Fruit fly (Drosophila melanogaster): ENCODE measurements around the gene CG13481.

CG13481 gene

DNA sequence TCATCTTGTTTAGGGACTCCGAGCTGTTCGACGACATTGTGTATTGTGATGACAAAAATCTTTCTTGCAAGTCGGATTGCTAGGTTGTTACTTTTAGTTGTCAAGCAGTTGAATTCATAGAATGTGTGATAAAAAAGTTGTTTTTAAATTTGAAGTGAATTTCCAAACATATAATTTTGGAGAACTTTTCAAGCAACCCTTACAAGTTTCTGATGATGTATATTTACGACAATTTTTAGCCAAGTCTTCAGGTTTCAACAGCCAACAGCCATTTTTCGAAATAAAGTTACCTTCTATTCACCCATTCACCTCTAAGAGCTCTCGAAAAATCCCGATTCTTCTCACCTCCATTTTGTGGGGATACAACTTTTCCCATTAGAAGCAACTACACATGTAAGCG lies at the start of gene CG13481:
Gene CG13481, minus strand, starts transcription at position 101 of the 400 bp plus-strand sequence.
- TF ChIP-seq CG1620 (GFP tag; optimal IDR thresholded peaks at IDR 0.05) (no peak), tj (GFP tag; optimal IDR thresholded peaks at IDR 0.05) (no peak), ovo (GFP tag; optimal IDR thresholded peaks at IDR 0.05) (no peak)

DNA sequence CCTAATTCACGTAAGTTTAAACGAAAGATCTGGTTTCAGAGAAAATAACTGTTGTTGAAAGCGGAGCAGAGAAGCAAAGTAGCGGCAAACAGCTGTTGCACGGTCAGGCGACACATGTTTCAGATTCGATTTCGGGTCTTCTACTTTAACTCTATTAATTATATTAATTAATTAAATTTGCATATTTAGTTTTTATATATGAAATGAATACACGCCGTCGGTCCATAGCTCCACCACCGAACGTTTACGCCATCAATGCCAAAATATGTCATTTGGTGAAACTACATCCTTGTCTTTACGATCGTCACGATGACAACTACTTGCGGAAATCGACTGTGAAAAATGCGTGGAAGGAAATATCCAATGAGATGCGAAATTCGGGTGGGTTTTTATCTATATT lies 41.4 kb upstream of the CG13481 start:
- peak; percentile 9 for TF ChIP-seq ovo (GFP tag; optimal IDR thresholded peaks at IDR 0.05)
- no peak for TF ChIP-seq kay (GFP tag; ENCODE audit: borderline replicate concordance)
- no peak for TF ChIP-seq toe (GFP tag; optimal IDR thresholded peaks at IDR 0.05)
- TF ChIP-seq tj (GFP tag; optimal IDR thresholded peaks at IDR 0.05): no peak
- TF ChIP-seq cic (GFP tag; optimal IDR thresholded peaks at IDR 0.05): no peak
- TF ChIP-seq CG11617 (GFP tag; optimal IDR thresholded peaks at IDR 0.05): no peak
- no peak for TF ChIP-seq pad (GFP tag; optimal IDR thresholded peaks at IDR 0.05)
- peak; percentile 45 for TF ChIP-seq bab1 (GFP tag; optimal IDR thresholded peaks at IDR 0.05)
- no peak for TF ChIP-seq Clk (GFP tag; optimal IDR thresholded peaks at IDR 0.05)
- TF ChIP-seq CG14711 (tag; optimal IDR thresholded peaks at IDR 0.05): peak; percentile 19
- TF ChIP-seq Crg-1 (GFP tag; optimal IDR thresholded peaks at IDR 0.05): no peak
- TF ChIP-seq cnc (optimal IDR thresholded peaks at IDR 0.05): no peak
- peak; percentile 16 for TF ChIP-seq CG7101 (tag; optimal IDR thresholded peaks at IDR 0.05)
- TF ChIP-seq Hr96 (GFP tag; optimal IDR thresholded peaks at IDR 0.05): no peak
- TF ChIP-seq CG5204 (GFP tag; optimal IDR thresholded peaks at IDR 0.05): no peak
- no peak for TF ChIP-seq CG7045 (GFP tag; optimal IDR thresholded peaks at IDR 0.05)
- TF ChIP-seq CG33017 (tag; optimal IDR thresholded peaks at IDR 0.05): peak; percentile 20
- no peak for TF ChIP-seq CG1620 (GFP tag; optimal IDR thresholded peaks at IDR 0.05)
- TF ChIP-seq Mnt (GFP tag; optimal IDR thresholded peaks at IDR 0.05): no peak
- TF ChIP-seq CG12768 (GFP tag; optimal IDR thresholded peaks at IDR 0.05): no peak

DNA sequence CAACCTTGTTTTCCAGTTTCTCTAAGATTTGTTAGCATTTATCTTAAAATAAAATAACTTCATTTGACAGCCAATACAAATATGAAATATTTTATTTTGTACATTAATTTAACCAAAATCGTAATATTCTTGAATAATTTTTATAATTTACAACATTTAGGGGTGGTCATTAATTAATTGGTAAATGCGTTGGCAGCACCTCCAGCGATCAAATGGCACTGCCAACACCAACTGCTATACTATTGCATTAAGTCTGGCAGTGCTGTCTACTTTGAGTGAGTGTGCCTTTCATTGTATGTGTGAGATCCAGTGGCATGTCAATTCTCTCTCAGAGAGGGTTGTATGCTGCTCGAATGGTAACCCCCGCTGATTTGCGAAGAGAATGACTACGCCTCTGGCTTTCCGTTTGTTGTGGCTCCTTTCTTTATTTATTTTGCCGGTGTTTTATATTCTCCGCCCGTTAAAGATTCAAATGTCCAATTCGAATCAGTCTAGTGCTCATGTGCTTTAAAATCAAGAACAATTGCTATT lies 40.7 kb upstream of the CG13481 start, which contains the start of gene CG3919:
Gene CG3919, plus strand, starts transcription at position 481 of the 531 bp plus-strand sequence.
- TF ChIP-seq cnc (optimal IDR thresholded peaks at IDR 0.05): no peak
- TF ChIP-seq tj (GFP tag; optimal IDR thresholded peaks at IDR 0.05): no peak
- peak; percentile 57 for TF ChIP-seq CG5204 (GFP tag; optimal IDR thresholded peaks at IDR 0.05)
- TF ChIP-seq toe (GFP tag; optimal IDR thresholded peaks at IDR 0.05): peak; percentile 65
- peak; percentile 34 for TF ChIP-seq CG1620 (GFP tag; optimal IDR thresholded peaks at IDR 0.05)
- no peak for TF ChIP-seq Crg-1 (GFP tag; optimal IDR thresholded peaks at IDR 0.05)
- TF ChIP-seq Hr96 (GFP tag; optimal IDR thresholded peaks at IDR 0.05): no peak
- peak; percentile 14 for TF ChIP-seq Mnt (GFP tag; optimal IDR thresholded peaks at IDR 0.05)
- TF ChIP-seq ovo (GFP tag; optimal IDR thresholded peaks at IDR 0.05): no peak
- no peak for TF ChIP-seq cic (GFP tag; optimal IDR thresholded peaks at IDR 0.05)
- TF ChIP-seq CG33017 (tag; optimal IDR thresholded peaks at IDR 0.05): no peak
- peak; percentile 45 for TF ChIP-seq CG12768 (GFP tag; optimal IDR thresholded peaks at IDR 0.05)
- peak; percentile 13 for TF ChIP-seq CG14711 (tag; optimal IDR thresholded peaks at IDR 0.05)
- peak; percentile 49 for TF ChIP-seq bab1 (GFP tag; optimal IDR thresholded peaks at IDR 0.05)
- TF ChIP-seq CG7101 (tag; optimal IDR thresholded peaks at IDR 0.05): peak; percentile 59
- peak; percentile 50 for TF ChIP-seq CG7045 (GFP tag; optimal IDR thresholded peaks at IDR 0.05)
- TF ChIP-seq kay (GFP tag; ENCODE audit: borderline replicate concordance): peak; percentile 16
- no peak for TF ChIP-seq Clk (GFP tag; optimal IDR thresholded peaks at IDR 0.05)
- TF ChIP-seq CG11617 (GFP tag; optimal IDR thresholded peaks at IDR 0.05): peak; percentile 40
- TF ChIP-seq pad (GFP tag; optimal IDR thresholded peaks at IDR 0.05): peak; percentile 45

DNA sequence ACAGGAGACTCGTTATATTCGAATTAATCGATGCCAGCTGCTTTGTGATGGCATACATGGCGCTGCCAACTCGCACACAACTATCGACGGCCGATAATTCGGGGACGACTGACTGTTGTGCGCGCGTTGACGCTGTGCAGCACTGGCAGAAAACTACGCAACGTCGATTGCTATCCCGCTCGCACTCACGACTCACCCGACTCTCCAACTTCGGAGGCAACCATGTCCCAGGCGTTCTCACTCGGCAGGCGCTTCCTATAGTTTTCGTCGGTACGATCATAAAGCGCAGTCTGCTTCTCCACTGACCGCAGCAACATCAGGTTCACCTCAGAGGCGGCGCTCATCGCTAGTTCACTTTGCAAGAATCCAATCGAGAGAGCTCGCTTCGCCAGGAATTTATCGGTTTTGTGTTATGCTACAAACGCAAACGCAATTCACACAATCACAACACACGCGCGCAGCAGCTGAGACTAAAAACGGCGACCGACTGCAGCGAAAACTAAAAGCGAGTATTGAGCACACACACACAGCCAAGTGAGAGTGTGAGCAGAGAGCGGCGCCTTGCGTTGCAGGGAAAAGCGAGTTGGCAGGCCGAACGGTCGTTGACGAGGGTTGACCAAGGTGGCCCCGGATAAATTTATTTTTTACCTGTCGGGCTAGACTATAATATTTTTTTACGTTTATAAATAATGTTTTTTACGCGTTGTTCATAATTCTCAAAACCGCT lies 40.1 kb upstream of the CG13481 start, which contains the start of gene stwl:
Gene stwl, minus strand, starts transcription at position 521 of the 727 bp plus-strand sequence.
- TF ChIP-seq Mnt (GFP tag; optimal IDR thresholded peaks at IDR 0.05): peak; percentile 40
- TF ChIP-seq CG7101 (tag; optimal IDR thresholded peaks at IDR 0.05): peak; percentile 40
- no peak for TF ChIP-seq CG12768 (GFP tag; optimal IDR thresholded peaks at IDR 0.05)
- TF ChIP-seq CG7045 (GFP tag; optimal IDR thresholded peaks at IDR 0.05): peak; percentile 24
- TF ChIP-seq tj (GFP tag; optimal IDR thresholded peaks at IDR 0.05): no peak
- TF ChIP-seq Crg-1 (GFP tag; optimal IDR thresholded peaks at IDR 0.05): peak; percentile 23
- TF ChIP-seq CG14711 (tag; optimal IDR thresholded peaks at IDR 0.05): peak; percentile 50
- no peak for TF ChIP-seq bab1 (GFP tag; optimal IDR thresholded peaks at IDR 0.05)
- TF ChIP-seq CG11617 (GFP tag; optimal IDR thresholded peaks at IDR 0.05): no peak
- TF ChIP-seq CG33017 (tag; optimal IDR thresholded peaks at IDR 0.05): no peak
- peak; percentile 65 for TF ChIP-seq CG1620 (GFP tag; optimal IDR thresholded peaks at IDR 0.05)
- no peak for TF ChIP-seq Clk (GFP tag; optimal IDR thresholded peaks at IDR 0.05)
- peak; percentile 29 for TF ChIP-seq pad (GFP tag; optimal IDR thresholded peaks at IDR 0.05)
- peak; percentile 42 for TF ChIP-seq cic (GFP tag; optimal IDR thresholded peaks at IDR 0.05)
- no peak for TF ChIP-seq cnc (optimal IDR thresholded peaks at IDR 0.05)
- peak; percentile 70 for TF ChIP-seq Hr96 (GFP tag; optimal IDR thresholded peaks at IDR 0.05)
- TF ChIP-seq CG5204 (GFP tag; optimal IDR thresholded peaks at IDR 0.05): peak; percentile 53
- TF ChIP-seq toe (GFP tag; optimal IDR thresholded peaks at IDR 0.05): peak; percentile 65
- no peak for TF ChIP-seq kay (GFP tag; ENCODE audit: borderline replicate concordance)
- TF ChIP-seq ovo (GFP tag; optimal IDR thresholded peaks at IDR 0.05): peak; percentile 11

DNA sequence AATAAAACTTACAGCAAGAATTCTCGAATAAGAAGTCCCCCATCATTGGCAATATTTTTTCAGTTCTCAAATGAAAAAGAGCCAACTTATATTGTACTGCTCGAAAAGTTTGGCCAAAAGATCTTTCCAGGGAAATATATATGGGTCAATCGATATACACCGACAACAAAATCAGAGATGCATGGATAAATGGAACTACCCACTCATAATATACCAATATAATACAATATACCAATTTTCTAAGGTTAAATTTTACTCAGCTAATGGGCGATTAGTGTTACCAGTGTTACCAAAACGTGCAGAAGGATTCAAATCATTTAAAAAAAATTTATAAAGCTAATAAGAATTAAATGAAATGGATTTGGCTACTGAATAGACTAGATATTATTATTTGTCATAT lies 39.2 kb upstream of the CG13481 start:
- TF ChIP-seq cic (GFP tag; optimal IDR thresholded peaks at IDR 0.05) (no peak), tj (GFP tag; optimal IDR thresholded peaks at IDR 0.05) (no peak), Hr96 (GFP tag; optimal IDR thresholded peaks at IDR 0.05) (no peak), ovo (GFP tag; optimal IDR thresholded peaks at IDR 0.05) (no peak), Mnt (GFP tag; optimal IDR thresholded peaks at IDR 0.05) (no peak), cnc (optimal IDR thresholded peaks at IDR 0.05) (no peak), CG1620 (GFP tag; optimal IDR thresholded peaks at IDR 0.05) (no peak), CG14711 (tag; optimal IDR thresholded peaks at IDR 0.05) (no peak), CG7045 (GFP tag; optimal IDR thresholded peaks at IDR 0.05) (no peak), bab1 (GFP tag; optimal IDR thresholded peaks at IDR 0.05) (no peak), CG33017 (tag; optimal IDR thresholded peaks at IDR 0.05) (no peak), Crg-1 (GFP tag; optimal IDR thresholded peaks at IDR 0.05) (no peak)

Measured in whole organism, adult.